Fruit fly (Drosophila melanogaster) whole organism, pupa: ENCODE data around the gene Osi9.

Experiments
- CG12605 ChIP-seq: fragments of 200-800 bp; sonication (Bioruptor generic); IDR thresholded peaks from 2 replicates; pipeline ENCODE4 v1.3.6; 2022; ENCODE audit warnings: missing biosample characterization, missing genetic modification characterization
- CG14655 ChIP-seq: fragments of 200-800 bp; sonication (Bioruptor generic); optimal IDR thresholded peaks from 3 replicates; lab custom pipeline; 2017; ENCODE audit warnings: mild to moderate bottlenecking, missing biosample characterization, missing genetic modification reagents, missing genetic modification characterization
- CG17806 ChIP-seq: fragments of 200-800 bp; sonication (Bioruptor generic); optimal IDR thresholded peaks from 2 replicates; lab custom pipeline; 2018; ENCODE audit warnings: missing biosample characterization, mild to moderate bottlenecking, missing genetic modification characterization, moderate library complexity
- CG32121 ChIP-seq: fragments of 200-800 bp; sonication (Bioruptor generic); IDR thresholded peaks from 2 replicates; pipeline ENCODE4 v1.3.6; 2022; ENCODE audit warnings: missing biosample characterization, missing genetic modification characterization
- CG8301 ChIP-seq: fragments of 200-800 bp; sonication (Bioruptor generic); optimal IDR thresholded peaks from 2 replicates; lab custom pipeline; 2018; ENCODE audit warnings: missing biosample characterization, mild to moderate bottlenecking, missing genetic modification characterization
- CG9948 ChIP-seq: fragments of 200-800 bp; sonication (Bioruptor generic); optimal IDR thresholded peaks from 2 replicates; lab custom pipeline; 2018; ENCODE audit warnings: missing biosample characterization, mild to moderate bottlenecking, missing genetic modification characterization, moderate library complexity
- EcR ChIP-seq: fragments of 200-800 bp; sonication (Bioruptor generic); optimal IDR thresholded peaks from 3 replicates; lab custom pipeline; 2019; ENCODE audit warnings: missing biosample characterization, missing genetic modification characterization, mild to moderate bottlenecking, moderate library complexity, missing genetic modification reagents
- Ets98B ChIP-seq: fragments of 200-800 bp; sonication (Bioruptor generic); IDR thresholded peaks from 2 replicates; pipeline ENCODE4 v1.3.6; 2022; ENCODE audit warnings: missing biosample characterization, missing genetic modification characterization
- Pif1A ChIP-seq: fragments of 200-800 bp; sonication (Bioruptor generic); optimal IDR thresholded peaks from 3 replicates; lab custom pipeline; 2016; ENCODE audit warnings: missing biosample characterization, missing genetic modification characterization
- Pif1B ChIP-seq: fragments of 200-800 bp; sonication (Bioruptor generic); optimal IDR thresholded peaks from 3 replicates; lab custom pipeline; 2016; ENCODE audit warnings: missing biosample characterization, missing genetic modification characterization
- Snoo ChIP-seq: fragments of 200-800 bp; sonication (Bioruptor generic); optimal IDR thresholded peaks from 3 replicates; lab custom pipeline; 2017; ENCODE audit warnings: missing biosample characterization, mild to moderate bottlenecking, missing genetic modification characterization, inconsistent platforms
- gl ChIP-seq: fragments of 200-800 bp; sonication (Bioruptor generic); optimal IDR thresholded peaks from 2 replicates; lab custom pipeline; 2018; ENCODE audit warnings: missing biosample characterization, mild to moderate bottlenecking, missing genetic modification characterization

DNA sequence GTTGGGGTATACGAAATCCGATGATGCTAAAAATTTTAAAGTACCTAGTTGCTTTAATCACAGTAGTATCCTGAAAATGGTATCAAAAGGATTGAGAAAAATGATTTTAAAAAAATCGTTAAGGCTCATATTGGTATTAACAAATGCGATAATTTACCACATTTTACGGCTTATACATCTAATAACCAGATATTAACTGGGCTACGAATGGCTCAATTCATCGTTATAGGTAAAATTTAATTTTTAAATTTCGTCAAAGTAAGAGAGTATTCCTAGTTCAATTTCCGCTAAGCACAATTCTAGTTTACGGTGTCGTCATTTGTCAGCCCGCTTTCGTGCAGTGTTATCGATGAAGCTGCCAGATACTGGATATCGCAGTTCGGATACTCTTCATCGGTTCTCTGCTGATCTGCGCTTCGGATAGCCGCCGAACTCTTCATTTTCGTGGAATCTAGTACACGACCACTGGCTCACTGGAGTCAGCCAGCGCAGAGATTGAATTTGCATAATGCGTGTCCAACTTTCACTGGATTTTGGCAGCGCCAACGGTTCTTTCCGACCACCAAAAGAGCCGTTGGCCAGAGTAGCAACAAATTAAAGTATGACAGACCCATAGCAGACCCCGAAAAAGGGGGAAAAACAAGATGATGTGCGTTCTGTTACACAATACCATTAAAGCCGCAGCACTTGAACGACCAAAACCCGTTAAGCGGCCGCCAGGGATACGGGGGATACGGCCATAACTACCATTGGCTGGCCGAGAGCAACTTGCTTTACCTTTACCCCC lies 30.8 kb upstream of the Osi9 start:
- TF ChIP-seq EcR: no peak
- no peak for TF ChIP-seq CG17806
- no peak for TF ChIP-seq Pif1B (GFP tag; lab: Kevin White, UChicago)
- no peak for TF ChIP-seq Ets98B (GFP tag; lab: Robert Waterston, UW)
- TF ChIP-seq Snoo (tag; lab: Kevin White, UChicago): no peak
- no peak for TF ChIP-seq gl (tag; lab: Kevin White, UChicago)
- peak; percentile 38 for TF ChIP-seq CG8301 (tag; lab: Kevin White, UChicago)
- no peak for TF ChIP-seq CG32121 (GFP tag; lab: Robert Waterston, UW)
- TF ChIP-seq CG14655: peak; percentile 31
- TF ChIP-seq CG9948: no peak
- no peak for TF ChIP-seq Pif1A (GFP tag; lab: Kevin White, UChicago)
- TF ChIP-seq CG12605: no peak
